Worm (Caenorhabditis elegans) whole organism, late embryonic: Measurements from ENCODE around the gene F16B4.4.

Experiments used
- C38D4.7 ChIP-seq: fragments of 200-800 bp; sonication (Bioruptor generic); optimal IDR thresholded peaks from 2 replicates; lab custom pipeline; 2018; ENCODE audit warnings: mild to moderate bottlenecking, missing genetic modification characterization, moderate library complexity, missing compliant biosample characterization
- K02D7.2 ChIP-seq: sonication (generic microtip); optimal IDR thresholded peaks from 2 replicates; lab custom pipeline; 2017; ENCODE audit warnings: mild to moderate bottlenecking, missing genetic modification characterization, missing compliant biosample characterization
- Y22D7AL.16 ChIP-seq: sonication (generic microtip); optimal IDR thresholded peaks from 2 replicates; lab custom pipeline; 2016; ENCODE audit warnings: missing genetic modification characterization, missing compliant biosample characterization
- ahr-1 ChIP-seq: sonication (generic microtip); optimal IDR thresholded peaks from 2 replicates; lab custom pipeline; 2016; ENCODE audit warnings: missing genetic modification characterization, missing compliant biosample characterization
- ama-1 ChIP-seq: fragments of 150-350 bp; optimal IDR thresholded peaks from 2 replicates; lab custom pipeline; 2014
- ceh-14 ChIP-seq: sonication (generic microtip); optimal IDR thresholded peaks from 2 replicates; lab custom pipeline; 2016; ENCODE audit warnings: missing genotype, missing genetic modification characterization, missing compliant biosample characterization
- ceh-18 ChIP-seq: sonication (generic microtip); optimal IDR thresholded peaks from 2 replicates; lab custom pipeline; 2016; ENCODE audit warnings: missing genetic modification characterization, missing compliant biosample characterization
- ceh-19 ChIP-seq: fragments of 200-800 bp; sonication (Bioruptor generic); optimal IDR thresholded peaks from 2 replicates; lab custom pipeline; 2018; ENCODE audit warnings: mild to moderate bottlenecking, missing genetic modification characterization, missing compliant biosample characterization
- ceh-30 ChIP-seq: fragments of 150-350 bp; optimal IDR thresholded peaks from 2 replicates; lab custom pipeline; 2014; ENCODE audit warnings: missing biosample characterization, missing genetic modification characterization
- ceh-31 ChIP-seq: sonication (generic microtip); optimal IDR thresholded peaks from 2 replicates; lab custom pipeline; 2016; ENCODE audit warnings: missing genetic modification characterization, missing compliant biosample characterization
- ceh-34 ChIP-seq: sonication (generic microtip); optimal IDR thresholded peaks from 2 replicates; lab custom pipeline; 2016; ENCODE audit warnings: mild to moderate bottlenecking, missing genetic modification characterization, missing compliant biosample characterization
- ceh-45 ChIP-seq: fragments of 200-800 bp; sonication (Bioruptor generic); IDR thresholded peaks from 2 replicates; pipeline ENCODE4 v1.3.6; 2022; ENCODE audit warnings: missing genetic modification reagents, missing genetic modification characterization, missing compliant biosample characterization
- dmd-4 ChIP-seq: sonication (generic microtip); optimal IDR thresholded peaks from 2 replicates; lab custom pipeline; 2016; ENCODE audit warnings: borderline replicate concordance, missing genetic modification characterization, missing compliant biosample characterization
- dve-1 ChIP-seq: sonication (generic microtip); optimal IDR thresholded peaks from 2 replicates; lab custom pipeline; 2017; ENCODE audit warnings: antibody characterized with exemption, mild to moderate bottlenecking, missing genetic modification characterization, missing compliant biosample characterization
- elt-2 ChIP-seq: sonication (generic microtip); optimal IDR thresholded peaks from 2 replicates; lab custom pipeline; 2016; ENCODE audit warnings: missing genetic modification reagents, missing genetic modification characterization, missing compliant biosample characterization
- elt-4 ChIP-seq: sonication (generic microtip); optimal IDR thresholded peaks from 2 replicates; lab custom pipeline; 2016; ENCODE audit warnings: missing genetic modification characterization, missing compliant biosample characterization
- eyg-1 ChIP-seq: sonication (generic microtip); optimal IDR thresholded peaks from 2 replicates; lab custom pipeline; 2016; ENCODE audit warnings: missing genotype, missing genetic modification characterization, missing compliant biosample characterization
- fax-1 ChIP-seq: sonication (generic microtip); optimal IDR thresholded peaks from 2 replicates; lab custom pipeline; 2016; ENCODE audit warnings: missing genotype, missing genetic modification characterization, missing compliant biosample characterization
- fkh-10 ChIP-seq: fragments of 150-350 bp; optimal IDR thresholded peaks from 2 replicates; lab custom pipeline; 2014; ENCODE audit warnings: missing biosample characterization, missing genetic modification reagents, missing genetic modification characterization
- fkh-6 ChIP-seq: sonication (generic microtip); optimal IDR thresholded peaks from 2 replicates; lab custom pipeline; 2016; ENCODE audit warnings: missing genetic modification characterization, missing compliant biosample characterization
- hlh-13 ChIP-seq: fragments of 200-800 bp; sonication (Bioruptor generic); optimal IDR thresholded peaks from 2 replicates; lab custom pipeline; 2018; ENCODE audit warnings: mild to moderate bottlenecking, missing genetic modification characterization, missing compliant biosample characterization
- hlh-15 ChIP-seq: sonication (generic microtip); optimal IDR thresholded peaks from 2 replicates; lab custom pipeline; 2016; ENCODE audit warnings: missing genetic modification characterization, missing compliant biosample characterization
- hlh-30 ChIP-seq: sonication (generic microtip); optimal IDR thresholded peaks from 2 replicates; lab custom pipeline; 2017; ENCODE audit warnings: antibody characterized with exemption, missing genetic modification characterization, missing compliant biosample characterization; ENCODE audit not compliant: insufficient read depth
- hlh-8 ChIP-seq: sonication (generic microtip); optimal IDR thresholded peaks from 2 replicates; lab custom pipeline; 2016; ENCODE audit warnings: missing genotype, missing genetic modification characterization, missing compliant biosample characterization
- nfya-1 ChIP-seq: sonication (generic microtip); optimal IDR thresholded peaks from 2 replicates; lab custom pipeline; 2017; ENCODE audit warnings: missing genetic modification characterization, mild to moderate bottlenecking, missing compliant biosample characterization, antibody characterized with exemption, moderate library complexity
- nhr-11 ChIP-seq: fragments of 150-350 bp; optimal IDR thresholded peaks from 2 replicates; lab custom pipeline; 2014; ENCODE audit warnings: missing biosample characterization, missing genetic modification characterization
- npax-4 ChIP-seq: sonication (generic microtip); optimal IDR thresholded peaks from 2 replicates; lab custom pipeline; 2016; ENCODE audit warnings: missing genetic modification characterization, missing compliant biosample characterization
- pat-9 ChIP-seq: fragments of 200-800 bp; sonication (Bioruptor generic); optimal IDR thresholded peaks from 2 replicates; lab custom pipeline; 2018; ENCODE audit warnings: mild to moderate bottlenecking, missing genetic modification characterization, moderate library complexity, missing compliant biosample characterization
- pha-2 ChIP-seq: sonication (generic microtip); optimal IDR thresholded peaks from 2 replicates; lab custom pipeline; 2017; ENCODE audit warnings: mild to moderate bottlenecking, missing genetic modification characterization, missing compliant biosample characterization
- pqm-1 ChIP-seq: sonication (generic microtip); optimal IDR thresholded peaks from 2 replicates; lab custom pipeline; 2016; ENCODE audit warnings: missing genetic modification characterization, missing compliant biosample characterization
- pros-1 ChIP-seq: fragments of 150-350 bp; optimal IDR thresholded peaks from 2 replicates; lab custom pipeline; 2014; ENCODE audit warnings: missing biosample characterization, missing genetic modification reagents, missing genetic modification characterization
- ref-2 ChIP-seq: sonication (generic microtip); optimal IDR thresholded peaks from 2 replicates; lab custom pipeline; 2016; ENCODE audit warnings: missing genetic modification characterization, missing compliant biosample characterization
- rnt-1 ChIP-seq: sonication (generic microtip); optimal IDR thresholded peaks from 2 replicates; lab custom pipeline; 2016; ENCODE audit warnings: missing genetic modification characterization, missing compliant biosample characterization
- sdc-2 ChIP-seq: sonication (generic microtip); optimal IDR thresholded peaks from 2 replicates; lab custom pipeline; 2016; ENCODE audit warnings: missing genotype, missing genetic modification characterization, missing compliant biosample characterization
- sox-2 ChIP-seq: fragments of 200-800 bp; sonication (Bioruptor generic); IDR thresholded peaks from 2 replicates; pipeline ENCODE4 v1.3.6; 2022; ENCODE audit warnings: missing genetic modification reagents, missing genetic modification characterization, missing compliant biosample characterization
- syd-9 ChIP-seq: sonication (generic microtip); optimal IDR thresholded peaks from 2 replicates; lab custom pipeline; 2016; ENCODE audit warnings: mild to moderate bottlenecking, missing genetic modification characterization, moderate library complexity, missing compliant biosample characterization
- tbx-7 ChIP-seq: sonication (generic microtip); optimal IDR thresholded peaks from 2 replicates; lab custom pipeline; 2016; ENCODE audit warnings: missing genotype, missing genetic modification characterization, missing compliant biosample characterization
- unc-3 ChIP-seq, 2 experiments: fragments of 200-800 bp in 1 of 2; sonication (Bioruptor generic) in 1 of 2; sonication (generic microtip) in 1 of 2; conservative IDR thresholded peaks in 1 of 2; optimal IDR thresholded peaks in 1 of 2; 2 replicates each; pipeline versions ENCODE4 v1.3.6 to Lab custom; 2016 to 2022; ENCODE audit warnings: missing compliant biosample characterization in 2 of 2, missing genetic modification characterization in 2 of 2, missing genetic modification reagents in 1 of 2
- unc-55 ChIP-seq: sonication (generic microtip); optimal IDR thresholded peaks from 2 replicates; lab custom pipeline; 2017; ENCODE audit warnings: missing biosample characterization, missing genetic modification reagents, missing genetic modification characterization
- zip-5 ChIP-seq: sonication (generic microtip); optimal IDR thresholded peaks from 2 replicates; lab custom pipeline; 2016; ENCODE audit warnings: missing genetic modification characterization, missing compliant biosample characterization
- ztf-16 ChIP-seq: sonication (generic microtip); optimal IDR thresholded peaks from 2 replicates; lab custom pipeline; 2017; ENCODE audit warnings: missing genetic modification characterization, missing compliant biosample characterization

Gene F16B4.4

ce11 chrV:1575493-1576084, 18.2 kb upstream of the F16B4.4 start:
- TF ChIP-seq rnt-1: peak; percentile 16
- peak; percentile 21 for TF ChIP-seq ref-2
- TF ChIP-seq ceh-31 (tag; lab: Kevin White, UChicago): peak; percentile 6
- TF ChIP-seq unc-55: peak; percentile 92
- no peak for TF ChIP-seq nhr-11 (tag; lab: Kevin White, UChicago)
- TF ChIP-seq sdc-2 (tag; lab: Kevin White, UChicago): no peak
- TF ChIP-seq dmd-4 (tag; lab: Kevin White, UChicago): peak; percentile 27
- peak; percentile 21 for TF ChIP-seq nfya-1 (tag; lab: Kevin White, UChicago)
- TF ChIP-seq hlh-8 (tag; lab: Kevin White, UChicago): no peak
- TF ChIP-seq ceh-19 (GFP tag; lab: Kevin White, UChicago): no peak
- no peak for TF ChIP-seq ama-1
- peak; percentile 14 for TF ChIP-seq hlh-30 (tag; lab: Kevin White, UChicago)

- no peak for TF ChIP-seq eyg-1 (tag; lab: Kevin White, UChicago)
- no peak for TF ChIP-seq Y22D7AL.16 (tag; lab: Kevin White, UChicago)
- TF ChIP-seq ceh-18 (tag; lab: Kevin White, UChicago): no peak
- TF ChIP-seq unc-55: no peak
- TF ChIP-seq ref-2: no peak
- no peak for TF ChIP-seq pqm-1
- TF ChIP-seq pha-2 (tag; lab: Kevin White, UChicago): no peak
- TF ChIP-seq ceh-30 (tag; lab: Kevin White, UChicago): no peak
- no peak for TF ChIP-seq rnt-1
- TF ChIP-seq fkh-6: no peak
- no peak for TF ChIP-seq syd-9 (tag; lab: Kevin White, UChicago)
- no peak for TF ChIP-seq elt-2
- no peak for TF ChIP-seq fax-1 (tag; lab: Kevin White, UChicago)
- no peak for TF ChIP-seq ztf-16 (tag; lab: Kevin White, UChicago)
These were observed 16.6 kb upstream of the F16B4.4 start for ce11 chrV:1577092-1577709.

- TF ChIP-seq hlh-13 (GFP tag; lab: Kevin White, UChicago): no peak
- no peak for TF ChIP-seq nhr-11 (tag; lab: Kevin White, UChicago)
- TF ChIP-seq pat-9 (tag; lab: Kevin White, UChicago): no peak
- no peak for TF ChIP-seq ceh-34 (tag; lab: Kevin White, UChicago)
- no peak for TF ChIP-seq sdc-2 (tag; lab: Kevin White, UChicago)
- TF ChIP-seq hlh-30 (tag; lab: Kevin White, UChicago): no peak
- no peak for TF ChIP-seq ceh-45 (GFP tag; lab: Robert Waterston, UW)
- TF ChIP-seq Y22D7AL.16 (tag; lab: Kevin White, UChicago): no peak
- no peak for TF ChIP-seq elt-2
- no peak for TF ChIP-seq ceh-14
- TF ChIP-seq C38D4.7 (GFP tag; lab: Kevin White, UChicago): no peak
- no peak for TF ChIP-seq K02D7.2 (tag; lab: Kevin White, UChicago)
- no peak for TF ChIP-seq nfya-1 (tag; lab: Kevin White, UChicago)
- no peak for TF ChIP-seq hlh-8 (tag; lab: Kevin White, UChicago)
- TF ChIP-seq fkh-10 (GFP tag; lab: Kevin White, UChicago): no peak
- TF ChIP-seq unc-55: no peak
These were observed 15.1 kb upstream of the F16B4.4 start for ce11 chrV:1578572-1579230.

- no peak for TF ChIP-seq hlh-15 (tag; lab: Kevin White, UChicago)
- no peak for TF ChIP-seq ceh-18 (tag; lab: Kevin White, UChicago)
- no peak for TF ChIP-seq elt-4 (tag; lab: Kevin White, UChicago)
- TF ChIP-seq nfya-1 (tag; lab: Kevin White, UChicago): no peak
- no peak for TF ChIP-seq eyg-1 (tag; lab: Kevin White, UChicago)
- no peak for TF ChIP-seq ama-1
- no peak for TF ChIP-seq sox-2 (GFP tag; lab: Robert Waterston, UW)
- no peak for TF ChIP-seq unc-3 (GFP tag; conservative IDR thresholded peaks at IDR 0.05; lab: Robert Waterston, UW)
- no peak for TF ChIP-seq unc-3 (tag; optimal IDR thresholded peaks at IDR 0.05; lab: Kevin White, UChicago)
- no peak for TF ChIP-seq hlh-13 (GFP tag; lab: Kevin White, UChicago)
- no peak for TF ChIP-seq npax-4 (tag; lab: Kevin White, UChicago)
- no peak for TF ChIP-seq dve-1
- no peak for TF ChIP-seq ahr-1 (tag; lab: Kevin White, UChicago)
- TF ChIP-seq pros-1: no peak
- TF ChIP-seq fkh-10 (GFP tag; lab: Kevin White, UChicago): no peak
- no peak for TF ChIP-seq zip-5 (tag; lab: Kevin White, UChicago)
- TF ChIP-seq tbx-7 (tag; lab: Kevin White, UChicago): no peak
- no peak for TF ChIP-seq ref-2
- TF ChIP-seq ceh-19 (GFP tag; lab: Kevin White, UChicago): no peak
- TF ChIP-seq hlh-30 (tag; lab: Kevin White, UChicago): no peak
These were observed 14.0 kb upstream of the F16B4.4 start for ce11 chrV:1579790-1580189.
